Fruit fly (Drosophila melanogaster): Measurements from ENCODE around the gene Sytalpha.

The Sytalpha gene

DNA sequence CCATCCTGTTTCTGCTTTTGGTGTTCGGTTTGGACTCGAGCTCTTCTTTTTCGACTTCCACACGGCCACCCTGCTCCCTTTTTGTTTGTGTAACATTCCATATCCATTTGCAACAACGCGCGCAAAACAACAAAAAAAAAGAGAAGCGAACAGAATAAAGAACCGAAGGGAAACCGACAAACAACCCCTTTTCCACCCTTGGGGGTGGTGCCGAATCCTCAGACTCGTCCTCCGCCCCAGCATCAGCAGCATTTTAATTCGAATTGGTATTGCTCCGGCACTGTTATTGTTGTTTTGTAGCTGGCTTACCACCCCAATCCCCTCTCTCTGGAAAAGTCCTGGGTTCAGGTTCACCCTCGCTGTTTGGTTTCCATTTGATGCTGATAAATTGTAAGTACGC is 7.1 kb upstream of the Sytalpha start:
- no peak for TF ChIP-seq psq (optimal IDR thresholded peaks at IDR 0.05)
- no peak for TF ChIP-seq ttk (optimal IDR thresholded peaks at IDR 0.05)
- no peak for TF ChIP-seq Sin3A (optimal IDR thresholded peaks at IDR 0.05)
- no peak for TF ChIP-seq h (optimal IDR thresholded peaks at IDR 0.05)
- TF ChIP-seq Myc (optimal IDR thresholded peaks at IDR 0.05), result no peak
- no peak for TF ChIP-seq insv (optimal IDR thresholded peaks at IDR 0.05)

DNA sequence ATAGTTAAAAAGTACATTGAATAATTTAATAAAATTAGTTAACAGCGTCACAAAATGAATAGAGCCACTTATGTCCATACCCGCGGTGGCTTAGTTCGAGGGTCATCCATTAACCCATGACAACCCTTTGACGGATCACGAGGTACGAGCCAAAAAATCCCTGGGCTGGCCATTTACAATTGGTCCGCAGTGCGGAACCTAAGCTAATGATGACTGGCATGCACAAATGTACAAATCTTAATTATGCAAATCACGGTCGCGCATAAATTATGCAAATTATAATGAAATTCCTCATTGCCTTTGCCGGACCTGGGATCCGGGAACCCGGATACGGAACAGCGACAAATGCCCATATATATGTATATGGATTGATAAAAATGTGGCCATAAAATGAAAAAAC is 5.3 kb upstream of the Sytalpha start:
- TF ChIP-seq Sin3A (optimal IDR thresholded peaks at IDR 0.05), result no peak
- no peak for TF ChIP-seq Myc (optimal IDR thresholded peaks at IDR 0.05)
- TF ChIP-seq ttk (optimal IDR thresholded peaks at IDR 0.05), result no peak
- TF ChIP-seq psq (optimal IDR thresholded peaks at IDR 0.05), result no peak
- no peak for TF ChIP-seq insv (optimal IDR thresholded peaks at IDR 0.05)
- no peak for TF ChIP-seq h (optimal IDR thresholded peaks at IDR 0.05)

DNA sequence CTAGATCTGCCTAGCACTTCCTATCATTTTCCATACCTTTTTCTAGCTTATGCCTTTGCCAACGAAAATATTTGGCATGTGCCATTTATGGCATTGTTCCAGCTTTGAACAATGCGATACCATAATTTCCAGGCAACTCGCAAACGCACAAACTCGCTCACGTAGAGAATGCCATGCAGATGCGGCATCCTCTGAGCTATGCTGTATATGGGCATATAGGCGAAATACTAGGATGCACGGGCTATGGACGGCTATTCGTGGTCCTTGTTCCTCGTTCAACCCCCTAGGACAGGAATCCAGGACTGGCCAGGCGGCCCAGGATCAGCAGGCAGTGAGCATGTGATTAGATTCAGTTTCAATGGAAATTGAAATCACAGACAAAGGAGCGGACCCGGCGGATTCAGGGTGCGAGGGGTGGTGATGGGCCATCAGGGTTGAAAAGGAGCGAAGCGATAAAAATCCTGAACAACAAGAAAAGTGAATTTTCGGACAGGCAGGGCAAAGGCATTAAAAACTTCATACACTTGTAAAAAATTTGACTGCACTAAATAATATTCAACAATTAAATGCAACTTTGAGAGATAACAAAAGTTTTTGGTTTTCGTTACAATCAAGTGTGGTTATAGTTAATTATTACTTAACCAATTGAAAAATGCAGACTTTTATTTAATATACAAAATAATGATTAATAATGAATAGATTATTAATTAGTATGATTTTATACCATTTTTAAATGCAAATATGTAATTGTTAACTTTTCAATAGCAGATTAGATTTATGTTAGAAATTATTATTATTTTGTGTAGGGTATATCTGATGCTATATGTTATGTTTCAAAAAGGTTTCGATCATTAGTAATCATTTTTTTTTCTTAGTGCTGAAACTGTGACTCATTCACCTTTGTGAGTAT is 3.6 kb upstream of the Sytalpha start:
- no peak for TF ChIP-seq insv (optimal IDR thresholded peaks at IDR 0.05)
- no peak for TF ChIP-seq Myc (optimal IDR thresholded peaks at IDR 0.05)
- no peak for TF ChIP-seq Sin3A (optimal IDR thresholded peaks at IDR 0.05)
- TF ChIP-seq psq (optimal IDR thresholded peaks at IDR 0.05), result no peak
- TF ChIP-seq ttk (optimal IDR thresholded peaks at IDR 0.05), result no peak
- no peak for TF ChIP-seq h (optimal IDR thresholded peaks at IDR 0.05)

DNA sequence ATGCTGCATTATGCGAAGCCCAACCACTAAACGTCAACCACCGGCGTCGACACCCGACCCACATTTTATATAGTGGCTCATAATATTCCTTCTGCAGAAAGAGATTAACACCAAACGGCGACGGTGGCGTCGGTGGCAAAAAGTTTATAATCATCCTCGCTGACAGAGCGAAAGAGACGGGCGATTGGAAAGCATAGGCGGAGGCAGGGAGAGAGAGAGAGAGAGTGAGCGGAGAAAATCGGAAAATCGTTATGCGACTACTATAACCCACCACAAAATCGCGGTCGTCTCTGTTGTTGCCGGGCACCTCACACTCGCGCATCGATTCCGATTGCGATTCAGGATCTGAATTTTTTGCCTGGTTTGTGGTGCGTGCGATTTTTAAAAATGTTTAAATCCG is 2.9 kb upstream of the Sytalpha start, which contains the start of gene Oli:
Oli (plus strand) TSS at position 70 of the 400 bp plus-strand sequence.
- no peak for TF ChIP-seq Myc (optimal IDR thresholded peaks at IDR 0.05)
- no peak for TF ChIP-seq h (optimal IDR thresholded peaks at IDR 0.05)
- TF ChIP-seq ttk (optimal IDR thresholded peaks at IDR 0.05), result no peak
- TF ChIP-seq insv (optimal IDR thresholded peaks at IDR 0.05), result no peak
- TF ChIP-seq Sin3A (optimal IDR thresholded peaks at IDR 0.05), result no peak
- no peak for TF ChIP-seq psq (optimal IDR thresholded peaks at IDR 0.05)

DNA sequence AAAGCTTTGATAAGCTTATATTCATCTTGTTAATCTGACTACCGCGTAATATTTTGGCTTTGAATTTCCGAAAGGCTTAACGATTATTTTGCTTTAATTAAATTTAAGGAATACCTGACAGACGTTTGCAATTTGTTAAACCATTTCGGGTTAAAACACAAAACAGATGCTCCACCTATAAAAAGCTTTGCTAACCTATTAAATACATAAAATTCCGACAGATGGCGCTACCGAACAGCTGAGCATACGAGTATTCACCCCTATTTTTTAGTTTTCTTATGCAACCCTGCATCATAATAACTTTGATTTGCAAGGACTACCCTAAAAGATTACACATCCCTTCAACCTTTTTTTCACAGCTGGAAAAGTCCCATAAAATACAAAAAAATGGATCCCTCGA is 2.2 kb upstream of the Sytalpha start:
- TF ChIP-seq Myc (optimal IDR thresholded peaks at IDR 0.05) (no peak), ttk (optimal IDR thresholded peaks at IDR 0.05) (no peak), Sin3A (optimal IDR thresholded peaks at IDR 0.05) (no peak), psq (optimal IDR thresholded peaks at IDR 0.05) (no peak), insv (optimal IDR thresholded peaks at IDR 0.05) (no peak), h (optimal IDR thresholded peaks at IDR 0.05) (no peak)

DNA sequence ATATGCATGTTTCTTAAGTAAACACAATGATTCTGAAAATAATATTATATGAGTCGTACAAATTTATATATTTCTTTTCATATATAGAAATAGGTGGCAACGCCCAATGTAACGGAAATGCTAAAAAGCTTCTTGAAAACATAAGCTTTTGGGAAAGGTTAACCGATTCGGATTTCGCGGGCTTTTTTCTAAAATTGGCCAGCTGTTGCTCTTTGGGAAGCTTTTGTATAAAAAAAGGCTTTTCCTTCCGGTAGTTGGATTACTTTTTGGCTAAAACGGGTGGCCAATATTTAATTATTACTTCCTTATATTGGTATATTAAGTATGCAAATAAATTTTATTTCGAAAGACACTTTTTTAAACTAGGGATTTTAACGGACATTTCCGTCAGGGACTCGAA is 2.0 kb downstream of the Sytalpha start:
- no peak for TF ChIP-seq psq (optimal IDR thresholded peaks at IDR 0.05)
- no peak for TF ChIP-seq Sin3A (optimal IDR thresholded peaks at IDR 0.05)
- TF ChIP-seq ttk (optimal IDR thresholded peaks at IDR 0.05), result no peak
- TF ChIP-seq h (optimal IDR thresholded peaks at IDR 0.05), result no peak
- no peak for TF ChIP-seq insv (optimal IDR thresholded peaks at IDR 0.05)
- TF ChIP-seq Myc (optimal IDR thresholded peaks at IDR 0.05), result no peak

DNA sequence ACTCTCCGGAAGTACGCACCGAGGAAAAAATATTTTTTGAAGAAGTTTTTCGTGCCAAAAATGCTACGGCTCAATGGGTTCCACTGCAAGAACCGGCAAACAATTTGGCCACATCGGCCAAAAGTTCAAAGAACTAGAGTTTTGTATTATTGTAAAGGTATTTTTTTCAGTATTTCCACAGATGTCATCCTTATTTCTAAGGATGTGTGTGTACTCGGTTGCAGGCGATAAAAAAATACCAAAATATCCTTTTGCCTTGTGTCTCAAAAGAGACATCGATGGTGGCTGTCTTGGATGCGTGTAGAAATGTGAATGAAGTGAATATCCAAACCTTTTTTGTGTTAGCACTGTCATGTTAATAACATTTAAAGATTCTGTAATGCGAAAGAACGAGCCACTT is 11.1 kb downstream of the Sytalpha start:
- TF ChIP-seq ttk (optimal IDR thresholded peaks at IDR 0.05) (no peak), psq (optimal IDR thresholded peaks at IDR 0.05) (no peak)

DNA sequence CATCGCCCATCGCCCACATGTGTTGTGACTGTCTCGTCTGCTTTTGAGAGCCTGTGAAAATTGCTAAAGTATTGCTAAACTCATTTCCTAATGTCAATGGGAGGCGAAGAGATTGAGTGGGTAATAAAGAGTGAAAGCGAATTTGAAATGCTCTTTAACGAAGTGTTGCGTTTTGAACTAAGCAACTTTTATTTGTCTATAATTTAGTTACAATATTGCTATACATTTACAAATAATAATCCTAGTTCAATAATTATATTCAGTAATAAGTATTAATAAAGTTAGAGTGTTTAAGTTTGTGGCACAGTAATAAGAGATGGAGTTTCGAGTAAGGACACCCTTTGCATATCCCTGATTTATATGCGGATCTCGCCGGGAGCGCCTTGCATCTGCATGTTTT is 23.4 kb downstream of the Sytalpha start:
- TF ChIP-seq h (optimal IDR thresholded peaks at IDR 0.05) (no peak), Sin3A (optimal IDR thresholded peaks at IDR 0.05) (no peak), psq (optimal IDR thresholded peaks at IDR 0.05) (no peak), insv (optimal IDR thresholded peaks at IDR 0.05) (no peak), Myc (optimal IDR thresholded peaks at IDR 0.05) (no peak), ttk (optimal IDR thresholded peaks at IDR 0.05) (no peak)

DNA sequence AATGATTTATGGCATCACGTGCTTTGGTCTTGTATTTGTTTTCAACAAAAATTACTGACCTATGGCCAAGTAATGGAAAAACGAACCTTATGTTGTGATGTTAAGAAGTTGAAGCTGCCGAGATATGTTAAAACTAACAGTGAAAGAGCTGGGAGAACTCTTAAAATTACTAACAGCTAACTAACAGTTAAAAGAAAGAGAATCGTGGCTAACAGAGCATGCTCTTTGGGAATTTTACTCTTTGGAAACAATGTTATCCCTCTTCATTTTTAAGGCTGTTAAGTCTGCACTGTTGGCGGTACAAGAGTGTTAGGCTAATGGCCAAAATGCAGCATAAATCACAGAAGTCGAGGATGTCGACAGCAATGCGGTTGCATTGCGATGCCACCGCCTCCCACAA is 29.1 kb downstream of the Sytalpha start:
- TF ChIP-seq h (optimal IDR thresholded peaks at IDR 0.05), result no peak
- no peak for TF ChIP-seq ttk (optimal IDR thresholded peaks at IDR 0.05)
- TF ChIP-seq psq (optimal IDR thresholded peaks at IDR 0.05), result no peak
- TF ChIP-seq Myc (optimal IDR thresholded peaks at IDR 0.05), result no peak
- no peak for TF ChIP-seq insv (optimal IDR thresholded peaks at IDR 0.05)
- no peak for TF ChIP-seq Sin3A (optimal IDR thresholded peaks at IDR 0.05)

DNA sequence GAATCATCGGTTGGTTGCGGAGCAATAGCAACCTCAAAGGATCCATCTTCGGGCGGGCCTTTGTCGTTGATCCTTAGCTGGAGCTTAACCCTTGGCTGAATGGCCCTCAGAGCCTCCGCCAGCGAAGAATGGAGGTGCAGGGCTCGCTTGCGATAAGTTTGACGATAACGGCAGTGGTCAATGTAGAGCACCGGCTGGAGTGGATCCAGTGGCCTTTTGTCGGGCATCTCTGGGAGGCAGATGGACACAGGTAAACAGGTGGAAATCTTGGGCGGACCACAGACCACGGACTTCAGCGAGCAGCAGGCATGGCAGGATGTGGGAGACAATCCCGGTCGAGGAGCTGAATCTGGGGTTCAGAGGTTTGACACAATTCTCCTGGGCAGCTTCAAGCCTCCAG is 33.9 kb downstream of the Sytalpha start, which contains the start of gene CG15147:
CG15147 (minus strand) TSS at position 390 of the 400 bp plus-strand sequence.
- no peak for TF ChIP-seq ttk (optimal IDR thresholded peaks at IDR 0.05)
- TF ChIP-seq h (optimal IDR thresholded peaks at IDR 0.05), result no peak
- no peak for TF ChIP-seq Sin3A (optimal IDR thresholded peaks at IDR 0.05)
- no peak for TF ChIP-seq insv (optimal IDR thresholded peaks at IDR 0.05)

DNA sequence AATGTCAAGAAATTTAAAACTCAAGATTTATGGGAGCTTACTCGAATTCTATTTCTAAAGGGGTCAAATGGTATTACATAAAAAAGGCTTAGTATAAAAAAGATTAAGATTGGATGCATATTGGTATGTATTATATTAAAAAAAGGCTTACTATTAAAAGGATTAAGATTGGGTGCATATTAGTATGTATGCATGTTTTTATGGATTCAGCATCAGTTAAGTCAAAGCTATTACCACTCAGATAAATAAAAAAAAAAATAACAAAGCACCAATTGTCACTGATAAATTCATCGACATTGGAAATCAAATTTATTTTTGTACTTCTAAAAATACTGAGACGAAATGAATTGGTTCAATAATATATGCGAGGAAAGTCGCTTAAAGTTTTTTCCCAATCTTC is 35.5 kb downstream of the Sytalpha start, which contains the start of gene CG43054:
CG43054 (plus strand) TSS at position 301 of the 400 bp plus-strand sequence.
- TF ChIP-seq psq (optimal IDR thresholded peaks at IDR 0.05), result no peak

DNA sequence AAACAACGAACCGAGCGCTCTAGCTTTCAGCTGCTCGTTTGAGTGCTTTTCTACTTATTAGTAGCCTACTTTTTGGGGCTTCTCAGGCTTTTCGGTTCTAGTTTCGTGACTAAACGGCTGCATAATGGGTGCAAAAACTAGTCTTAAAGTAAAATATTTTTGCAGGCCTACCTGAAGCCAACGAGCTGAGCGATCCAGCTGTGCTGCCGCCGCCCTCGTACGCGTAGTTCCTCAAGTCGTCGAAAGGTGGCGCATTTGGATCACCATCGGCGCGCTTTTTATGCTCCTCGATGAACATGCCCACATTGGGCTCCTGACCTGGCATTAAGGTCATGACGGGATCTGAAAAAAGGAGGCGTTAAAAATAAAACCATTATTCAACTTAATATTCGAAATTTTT is 58.8 kb downstream of the Sytalpha start:
- no peak for TF ChIP-seq psq (optimal IDR thresholded peaks at IDR 0.05)
- TF ChIP-seq Sin3A (optimal IDR thresholded peaks at IDR 0.05), result no peak
- no peak for TF ChIP-seq insv (optimal IDR thresholded peaks at IDR 0.05)
- TF ChIP-seq h (optimal IDR thresholded peaks at IDR 0.05), result no peak
- no peak for TF ChIP-seq ttk (optimal IDR thresholded peaks at IDR 0.05)
- no peak for TF ChIP-seq Myc (optimal IDR thresholded peaks at IDR 0.05)
